Fruit fly (Drosophila melanogaster) whole organism, prepupa: ENCODE data around the gene CG43845.

ENCODE experiments used
- cyc ChIP-seq: fragments of 200-800 bp; sonication (Bioruptor generic); optimal IDR thresholded peaks from 3 replicates; lab custom pipeline; 2016; ENCODE audit warnings: missing biosample characterization, missing genetic modification characterization
- dsx ChIP-seq: fragments of 200-800 bp; optimal IDR thresholded peaks from 3 replicates; lab custom pipeline; 2019; ENCODE audit warnings: missing biosample characterization, mild to moderate bottlenecking, missing genetic modification characterization, moderate library complexity; ENCODE audit not compliant: poor library complexity, severe bottlenecking

DNA sequence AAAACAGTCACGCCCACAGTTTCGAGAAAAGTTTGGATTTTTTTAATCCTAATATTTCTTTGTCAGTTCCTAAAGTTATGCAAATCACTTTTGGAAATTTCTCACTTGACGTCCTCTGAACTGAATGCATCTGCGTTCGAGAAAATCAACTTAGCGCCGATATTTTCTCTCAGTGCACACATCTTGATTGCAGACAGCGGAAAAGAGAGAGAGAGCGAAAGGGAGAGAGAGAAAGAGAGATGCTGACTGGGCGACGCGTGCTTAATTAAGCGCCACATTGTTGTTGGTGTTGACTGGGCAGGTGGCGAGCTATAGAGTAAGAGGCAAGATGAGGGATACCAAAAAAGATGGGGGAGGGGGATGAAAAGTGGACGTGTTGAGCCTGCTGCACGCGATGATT is 4.3 kb downstream of the CG43845 start:
- TF ChIP-seq cyc (GFP tag; lab: Kevin White, UChicago) (peak; percentile 60), dsx (GFP tag; lab: Kevin White, UChicago) (peak; percentile 90)
